Fruit fly (Drosophila melanogaster): ENCODE data around the gene Prx1.

DNA sequence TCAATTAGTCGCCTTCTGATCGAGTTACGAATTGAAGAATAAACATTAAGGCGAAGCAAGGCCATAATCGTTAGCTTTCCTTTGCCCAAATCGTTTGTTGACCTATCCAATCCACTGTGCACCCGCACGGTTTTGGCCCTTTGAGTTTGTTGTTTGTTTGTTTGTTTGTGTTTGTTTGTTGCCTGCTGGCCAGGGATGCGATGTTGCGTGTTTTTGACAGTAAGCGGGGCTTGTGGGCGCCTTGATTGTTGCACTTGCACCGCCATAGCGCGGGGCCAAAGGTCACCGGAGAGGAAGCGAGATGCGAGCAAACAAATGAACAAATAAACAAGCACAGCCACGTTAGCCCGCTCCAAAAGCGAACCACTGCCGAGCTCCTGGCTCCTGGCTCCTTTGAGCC, 37.8 kb upstream of the Prx1 start:
- no peak for TF ChIP-seq CG16779 (tag; optimal IDR thresholded peaks at IDR 0.05)
- no peak for TF ChIP-seq ss (GFP tag; optimal IDR thresholded peaks at IDR 0.05)
- peak; percentile 46 for TF ChIP-seq fkh (GFP tag; optimal IDR thresholded peaks at IDR 0.05)
- TF ChIP-seq Met (GFP tag; optimal IDR thresholded peaks at IDR 0.05), result no peak

Data from whole organism, prepupa.